Fruit fly (Drosophila melanogaster) whole organism, embryonic: Measurements from ENCODE around the gene TbCMF46.
A peak's percentile ranks its signal among the peaks of the same experiment; 100 is the strongest.

Source experiments
- CG10979 ChIP-seq: fragments of 200-800 bp; sonication (Bioruptor generic); optimal IDR thresholded peaks from 2 replicates; lab custom pipeline; 2018; ENCODE audit warnings: missing biosample characterization, mild to moderate bottlenecking, missing genetic modification characterization, moderate library complexity
- CG11723 ChIP-seq: fragments of 200-800 bp; sonication (Bioruptor generic); optimal IDR thresholded peaks from 2 replicates; lab custom pipeline; 2017; ENCODE audit warnings: missing biosample characterization, mild to moderate bottlenecking, missing genetic modification characterization
- CG12104 ChIP-seq: fragments of 200-800 bp; sonication (Bioruptor generic); optimal IDR thresholded peaks from 3 replicates; lab custom pipeline; 2016; ENCODE audit warnings: missing biosample characterization, missing genetic modification characterization
- CG14860 ChIP-seq: fragments of 200-800 bp; sonication (Bioruptor generic); IDR thresholded peaks from 3 replicates; pipeline ENCODE4 v1.3.6; 2022; ENCODE audit warnings: missing biosample characterization, missing genetic modification characterization; ENCODE audit not compliant: partially characterized antibody
- CG18476 ChIP-seq: fragments of 200-800 bp; sonication (Bioruptor generic); optimal IDR thresholded peaks from 2 replicates; lab custom pipeline; 2016; ENCODE audit warnings: missing biosample characterization, mild to moderate bottlenecking, missing genetic modification characterization
- CG18599 ChIP-seq: fragments of 200-800 bp; sonication (Bioruptor generic); optimal IDR thresholded peaks from 3 replicates; lab custom pipeline; 2017; ENCODE audit warnings: missing biosample characterization, missing genetic modification characterization, mild to moderate bottlenecking, moderate library complexity, missing genetic modification reagents
- CG18764 ChIP-seq: fragments of 200-800 bp; sonication (Bioruptor generic); optimal IDR thresholded peaks from 3 replicates; lab custom pipeline; 2016; ENCODE audit warnings: missing biosample characterization, missing genetic modification characterization
- CG2120 ChIP-seq: fragments of 200-800 bp; sonication (Bioruptor generic); optimal IDR thresholded peaks from 3 replicates; lab custom pipeline; 2016; ENCODE audit warnings: missing biosample characterization, missing genetic modification characterization
- CG30020 ChIP-seq: fragments of 200-800 bp; optimal IDR thresholded peaks from 2 replicates; lab custom pipeline; 2019; ENCODE audit warnings: missing biosample characterization, mild to moderate bottlenecking, missing genetic modification characterization, moderate library complexity
- CG31388 ChIP-seq: fragments of 200-800 bp; sonication (Bioruptor generic); optimal IDR thresholded peaks from 2 replicates; lab custom pipeline; 2016; ENCODE audit warnings: missing biosample characterization, missing genetic modification characterization
- CG4707 ChIP-seq: fragments of 200-800 bp; sonication (Bioruptor generic); optimal IDR thresholded peaks from 2 replicates; lab custom pipeline; 2018; ENCODE audit warnings: missing biosample characterization, mild to moderate bottlenecking, missing genetic modification characterization, moderate library complexity
- CG6683 ChIP-seq: fragments of 200-800 bp; sonication (Bioruptor generic); optimal IDR thresholded peaks from 2 replicates; lab custom pipeline; 2017; ENCODE audit warnings: missing biosample characterization, mild to moderate bottlenecking, missing genetic modification characterization, missing genetic modification reagents
- CG7271 ChIP-seq: fragments of 200-800 bp; sonication (Bioruptor generic); optimal IDR thresholded peaks from 2 replicates; lab custom pipeline; 2018; ENCODE audit warnings: missing biosample characterization, mild to moderate bottlenecking, missing genetic modification characterization, moderate library complexity
- CG7839 ChIP-seq: fragments of 200-800 bp; sonication (Bioruptor generic); optimal IDR thresholded peaks from 3 replicates; lab custom pipeline; 2018; ENCODE audit warnings: missing biosample characterization, mild to moderate bottlenecking, missing genetic modification characterization, moderate library complexity
- CG7928 ChIP-seq: fragments of 200-800 bp; sonication (Bioruptor generic); optimal IDR thresholded peaks from 2 replicates; lab custom pipeline; 2017; ENCODE audit warnings: missing biosample characterization, mild to moderate bottlenecking, missing genetic modification characterization
- CG9609 ChIP-seq: fragments of 200-800 bp; sonication (Bioruptor generic); optimal IDR thresholded peaks from 3 replicates; lab custom pipeline; 2016; ENCODE audit warnings: missing biosample characterization, missing genetic modification characterization
- CkIIα-i1 ChIP-seq: fragments of 200-800 bp; sonication (Bioruptor generic); IDR thresholded peaks from 2 replicates; pipeline ENCODE4 v1.3.6; 2022; ENCODE audit warnings: missing biosample characterization, missing genetic modification characterization
- CrebB ChIP-seq: fragments of 200-800 bp; sonication (Bioruptor generic); optimal IDR thresholded peaks from 3 replicates; lab custom pipeline; 2018; ENCODE audit warnings: missing biosample characterization, mild to moderate bottlenecking, missing genetic modification characterization
- Dbx ChIP-seq: fragments of 200-800 bp; sonication (Bioruptor generic); IDR thresholded peaks from 3 replicates; pipeline ENCODE4 v1.3.6; 2022; ENCODE audit warnings: missing biosample characterization, missing genetic modification characterization
- Dip2 ChIP-seq: fragments of 200-800 bp; sonication (Bioruptor generic); IDR thresholded peaks from 2 replicates; pipeline ENCODE4 v1.3.6; 2022; ENCODE audit warnings: missing biosample characterization, missing genetic modification characterization
- Drgx ChIP-seq: fragments of 200-800 bp; sonication (Bioruptor generic); IDR thresholded peaks from 2 replicates; pipeline ENCODE4 v1.3.6; 2022; ENCODE audit warnings: missing biosample characterization, missing genetic modification characterization
- ERR ChIP-seq: fragments of 200-800 bp; sonication (Bioruptor generic); optimal IDR thresholded peaks from 2 replicates; lab custom pipeline; 2016; ENCODE audit warnings: missing biosample characterization, missing genetic modification characterization
- Gsc ChIP-seq: fragments of 200-800 bp; sonication (Bioruptor generic); IDR thresholded peaks from 2 replicates; pipeline ENCODE4 v1.3.6; 2022; ENCODE audit warnings: missing biosample characterization, missing genetic modification characterization
- H15 ChIP-seq: fragments of 200-800 bp; sonication (Bioruptor generic); IDR thresholded peaks from 3 replicates; pipeline ENCODE4 v1.3.6; 2022; ENCODE audit warnings: missing biosample characterization, missing genetic modification characterization
- Hmr ChIP-seq: fragments of 200-800 bp; sonication (Bioruptor generic); optimal IDR thresholded peaks from 3 replicates; lab custom pipeline; 2017; ENCODE audit warnings: mild to moderate bottlenecking, missing biosample characterization, missing genetic modification reagents, missing genetic modification characterization
- Hsf ChIP-seq: fragments of 200-800 bp; sonication (Bioruptor generic); optimal IDR thresholded peaks from 3 replicates; lab custom pipeline; 2016; ENCODE audit warnings: missing biosample characterization, missing genetic modification characterization
- Max ChIP-seq: fragments of 200-800 bp; sonication (Bioruptor generic); optimal IDR thresholded peaks from 2 replicates; lab custom pipeline; 2016; ENCODE audit warnings: missing biosample characterization, mild to moderate bottlenecking, missing genetic modification characterization
- NC2β ChIP-seq: fragments of 200-800 bp; sonication (Bioruptor generic); optimal IDR thresholded peaks from 2 replicates; lab custom pipeline; 2016; ENCODE audit warnings: missing biosample characterization, missing genetic modification characterization
- Nf-YB ChIP-seq: fragments of 200-800 bp; sonication (Bioruptor generic); optimal IDR thresholded peaks from 3 replicates; lab custom pipeline; 2019; ENCODE audit warnings: missing biosample characterization, mild to moderate bottlenecking, missing genetic modification characterization, moderate library complexity
- Rx ChIP-seq: fragments of 200-800 bp; sonication (Bioruptor generic); IDR thresholded peaks from 2 replicates; pipeline ENCODE4 v1.3.6; 2022; ENCODE audit warnings: missing biosample characterization, missing genetic modification characterization
- Taf1 ChIP-seq: fragments of 200-800 bp; sonication (Bioruptor generic); IDR thresholded peaks from 2 replicates; pipeline ENCODE4 v1.3.6; 2022; ENCODE audit warnings: missing biosample characterization, missing genetic modification characterization
- ato ChIP-seq: fragments of 200-800 bp; sonication (Bioruptor generic); IDR thresholded peaks from 2 replicates; pipeline ENCODE4 v1.3.6; 2022; ENCODE audit warnings: missing biosample characterization, missing genetic modification characterization; ENCODE audit not compliant: partially characterized antibody
- bowl ChIP-seq: fragments of 200-800 bp; sonication (Bioruptor generic); IDR thresholded peaks from 2 replicates; pipeline ENCODE4 v1.3.6; 2022; ENCODE audit warnings: missing biosample characterization, missing genetic modification characterization
- bsh ChIP-seq, 2 experiments: fragments of 200-800 bp; sonication (Bioruptor generic); optimal IDR thresholded peaks; 2 replicates each; lab custom pipeline; 2017 to 2018; ENCODE audit warnings: mild to moderate bottlenecking in 2 of 2, missing biosample characterization in 2 of 2, missing genetic modification characterization in 2 of 2, moderate library complexity in 1 of 2
- da ChIP-seq: fragments of 200-800 bp; sonication (Bioruptor generic); optimal IDR thresholded peaks from 2 replicates; lab custom pipeline; 2016; ENCODE audit warnings: missing biosample characterization, missing genetic modification characterization
- exex ChIP-seq: fragments of 200-800 bp; sonication (Bioruptor generic); optimal IDR thresholded peaks from 4 replicates; lab custom pipeline; 2018; ENCODE audit warnings: missing biosample characterization, mild to moderate bottlenecking, missing genetic modification characterization, moderate library complexity
- ken ChIP-seq: fragments of 200-800 bp; sonication (Bioruptor generic); IDR thresholded peaks from 3 replicates; pipeline ENCODE4 v1.3.6; 2022; ENCODE audit warnings: missing biosample characterization, missing genetic modification characterization
- lab ChIP-seq: fragments of 200-800 bp; sonication (Bioruptor generic); optimal IDR thresholded peaks from 3 replicates; lab custom pipeline; 2017; ENCODE audit warnings: missing biosample characterization, missing genetic modification characterization, mild to moderate bottlenecking, moderate library complexity, missing genetic modification reagents
- phol ChIP-seq: fragments of 200-800 bp; sonication (Bioruptor generic); optimal IDR thresholded peaks from 3 replicates; lab custom pipeline; 2018; ENCODE audit warnings: missing biosample characterization, mild to moderate bottlenecking, missing genetic modification characterization, moderate library complexity
- pum ChIP-seq: fragments of 200-800 bp; sonication (Bioruptor generic); optimal IDR thresholded peaks from 2 replicates; lab custom pipeline; 2016; ENCODE audit warnings: missing biosample characterization, missing genetic modification characterization
- rib ChIP-seq: fragments of 200-800 bp; sonication (Bioruptor generic); IDR thresholded peaks from 2 replicates; pipeline ENCODE4 v1.3.6; 2022; ENCODE audit warnings: missing biosample characterization, missing genetic modification characterization
- ro ChIP-seq: fragments of 200-800 bp; sonication (Bioruptor generic); IDR thresholded peaks from 2 replicates; pipeline ENCODE4 v1.3.6; 2022; ENCODE audit warnings: missing biosample characterization, missing genetic modification characterization
- trh ChIP-seq: fragments of 200-800 bp; sonication (Bioruptor generic); optimal IDR thresholded peaks from 2 replicates; lab custom pipeline; 2016; ENCODE audit warnings: missing biosample characterization, missing genetic modification characterization
- tup ChIP-seq: fragments of 200-800 bp; sonication (Bioruptor generic); optimal IDR thresholded peaks from 2 replicates; lab custom pipeline; 2016; ENCODE audit warnings: missing biosample characterization, mild to moderate bottlenecking, missing genetic modification characterization, moderate library complexity
- tx ChIP-seq: fragments of 200-800 bp; sonication (Bioruptor generic); optimal IDR thresholded peaks from 2 replicates; lab custom pipeline; 2016; ENCODE audit warnings: missing biosample characterization, missing genetic modification characterization
- usp ChIP-seq: fragments of >200 bp; optimal IDR thresholded peaks from 2 replicates; lab custom pipeline; 2017; ENCODE audit warnings: missing biosample characterization, missing genetic modification characterization
- zf30C ChIP-seq: fragments of 200-800 bp; sonication (Bioruptor generic); optimal IDR thresholded peaks from 3 replicates; lab custom pipeline; 2018; ENCODE audit warnings: missing biosample characterization, mild to moderate bottlenecking, missing genetic modification characterization
- zfh1 ChIP-seq: fragments of 200-800 bp; sonication (Bioruptor generic); IDR thresholded peaks from 3 replicates; pipeline ENCODE4 v1.3.6; 2022; ENCODE audit warnings: missing biosample characterization, missing genetic modification characterization

Gene TbCMF46

dm6 chr2L:9918020-9918959 lies 6.4 kb downstream of the TbCMF46 start, which contains the start of the genes CG5885 and CG4598 (continued):
- no peak for TF ChIP-seq Gsc (GFP tag; lab: Robert Waterston, UW)
- TF ChIP-seq CkIIα-i1 = no peak
- TF ChIP-seq Hmr (GFP tag; lab: Kevin White, UChicago) = peak; percentile 75
- TF ChIP-seq CG7271 (tag; lab: Kevin White, UChicago) = no peak
- peak; percentile 80 for TF ChIP-seq Dbx (GFP tag; lab: Robert Waterston, UW)
- TF ChIP-seq Drgx (GFP tag; lab: Robert Waterston, UW) = peak; percentile 78
- TF ChIP-seq tx (GFP tag; lab: Kevin White, UChicago) = peak; percentile 46
- TF ChIP-seq CG18476 = no peak
- TF ChIP-seq Taf1 (GFP tag; lab: Robert Waterston, UW) = peak; percentile 55; the same call in 1 of the 2 replicates
- peak; percentile 41; the same call in 2 of the 3 replicates for TF ChIP-seq H15 (GFP tag; lab: Robert Waterston, UW)
- peak; percentile 70 for TF ChIP-seq CG18599 (GFP tag; lab: Kevin White, UChicago)
- TF ChIP-seq rib (GFP tag; lab: Robert Waterston, UW) = 0 out of 2 replicates have a peak, but pooled peaks have one; percentile 34
- peak; percentile 76 for TF ChIP-seq CG7839 (tag; lab: Kevin White, UChicago)
- peak; percentile 51; the same call in 1 of the 2 replicates for TF ChIP-seq ato
- peak; percentile 61 for TF ChIP-seq trh (GFP tag; lab: Kevin White, UChicago)
- peak; percentile 45 for TF ChIP-seq CG12104 (GFP tag; lab: Kevin White, UChicago)
- peak; percentile 40 for TF ChIP-seq lab (GFP tag; lab: Kevin White, UChicago)
- TF ChIP-seq ken (GFP tag; lab: Robert Waterston, UW) = peak; percentile 71; the same call in 1 of the 3 replicates
- TF ChIP-seq CG4707 (GFP tag; lab: Kevin White, UChicago) = no peak
- peak; percentile 44 for TF ChIP-seq NC2β
- TF ChIP-seq Rx = peak; percentile 35; the same call in 1 of the 2 replicates
- TF ChIP-seq CG18764 (GFP tag; lab: Kevin White, UChicago) = peak; percentile 71
- TF ChIP-seq CG2120 (GFP tag; lab: Kevin White, UChicago) = peak; percentile 76
- no peak for TF ChIP-seq ERR
- no peak for TF ChIP-seq usp (GFP tag; lab: Kevin White, UChicago)
- TF ChIP-seq phol (tag; lab: Kevin White, UChicago) = peak; percentile 69
- TF ChIP-seq bsh (GFP tag; optimal IDR thresholded peaks at IDR 0.05; lab: Kevin White, UChicago) = peak; percentile 66 to 74
- no peak for TF ChIP-seq ro
- TF ChIP-seq da = no peak
- peak; percentile 68 for TF ChIP-seq CG14860 (GFP tag; lab: Robert Waterston, UW)
- no peak for TF ChIP-seq zf30C (GFP tag; lab: Kevin White, UChicago)
- TF ChIP-seq Hsf (GFP tag; lab: Kevin White, UChicago) = peak; percentile 38
- TF ChIP-seq CG7928 (GFP tag; lab: Kevin White, UChicago) = peak; percentile 98
- peak; percentile 21 for TF ChIP-seq CG11723 (GFP tag; lab: Kevin White, UChicago)
- no peak for TF ChIP-seq CG9609 (GFP tag; lab: Kevin White, UChicago)
- TF ChIP-seq CG31388 (GFP tag; lab: Kevin White, UChicago) = no peak
- TF ChIP-seq CrebB (tag; lab: Kevin White, UChicago) = peak; percentile 59
- no peak for TF ChIP-seq bowl
- no peak for TF ChIP-seq Max
- peak; percentile 44 for TF ChIP-seq exex (tag; lab: Kevin White, UChicago)
- peak; percentile 58 for TF ChIP-seq CG10979
- TF ChIP-seq Nf-YB = peak; percentile 42
- TF ChIP-seq zfh1 (GFP tag; lab: Robert Waterston, UW) = peak; percentile 69
- TF ChIP-seq CG6683 (GFP tag; lab: Kevin White, UChicago) = no peak
- TF ChIP-seq tup (GFP tag; lab: Kevin White, UChicago) = peak; percentile 40
- TF ChIP-seq Dip2 (GFP tag; lab: Robert Waterston, UW) = no peak
- TF ChIP-seq pum (GFP tag; lab: Kevin White, UChicago) = no peak
- TF ChIP-seq CG30020 (tag; lab: Kevin White, UChicago) = peak; percentile 54
